Worm (Caenorhabditis elegans): ENCODE data around the gene srx-7.

Gene srx-7

DNA sequence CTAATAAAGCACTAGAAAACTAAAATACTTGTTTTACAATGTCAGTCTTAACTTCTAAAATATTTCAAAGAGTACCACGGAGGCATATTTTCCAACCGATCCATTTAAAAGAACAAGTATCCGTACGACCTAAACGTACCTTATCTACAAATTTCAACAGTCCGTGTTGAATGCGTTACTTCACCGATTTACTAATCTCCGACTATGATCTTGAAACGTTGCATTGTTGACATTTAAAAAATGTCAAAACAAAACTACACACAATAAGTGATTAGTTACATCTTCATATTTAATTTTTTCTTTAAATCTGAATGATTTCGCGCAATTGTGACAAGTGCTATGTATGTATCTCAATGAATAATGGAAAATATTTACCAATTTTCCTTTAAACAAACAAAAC, 37.8 kb downstream of the srx-7 start:
- TF ChIP-seq nfyb-1 (GFP tag; IDR thresholded peaks at IDR 0.05) (no peak), aptf-2 (GFP tag; conservative IDR thresholded peaks at IDR 0.05) (no peak), snpc-3.4 (tag; optimal IDR thresholded peaks at IDR 0.05) (no peak), D2030.7 (GFP tag; IDR thresholded peaks at IDR 0.05) (no peak), lir-1 (GFP tag; conservative IDR thresholded peaks at IDR 0.05) (no peak)

DNA sequence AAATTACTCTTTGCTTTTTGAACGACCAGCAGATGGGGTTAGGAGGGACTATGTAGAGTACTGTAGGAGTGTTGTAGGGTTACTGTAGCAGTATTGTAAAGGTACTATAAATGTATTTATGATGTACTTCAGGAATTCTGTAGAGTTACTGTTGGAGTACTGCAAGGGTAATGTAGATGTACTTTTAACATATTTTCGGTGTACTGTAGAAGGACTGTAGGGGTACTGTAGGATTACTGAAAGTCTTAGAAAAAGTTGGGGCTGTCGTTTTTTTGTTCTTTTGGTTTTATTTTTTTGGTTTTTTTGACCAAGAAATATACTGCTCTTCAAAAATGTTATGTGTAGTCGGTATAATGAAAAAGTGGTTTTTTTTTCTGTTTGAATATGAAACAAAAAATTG, 38.6 kb downstream of the srx-7 start:
- TF ChIP-seq aptf-2 (GFP tag; conservative IDR thresholded peaks at IDR 0.05) (no peak), Y79H2A.3 (GFP tag; conservative IDR thresholded peaks at IDR 0.05) (no peak), attf-3 (GFP tag; conservative IDR thresholded peaks at IDR 0.05) (no peak), bed-2 (GFP tag; IDR thresholded peaks at IDR 0.05) (no peak), lir-1 (GFP tag; conservative IDR thresholded peaks at IDR 0.05) (no peak), mxl-1 (tag; optimal IDR thresholded peaks at IDR 0.05) (no peak), mes-4 (tag; optimal IDR thresholded peaks at IDR 0.05) (no peak), hlh-12 (tag; optimal IDR thresholded peaks at IDR 0.05) (no peak), ztf-6 (GFP tag; IDR thresholded peaks at IDR 0.05) (no peak), snpc-1.1 (tag; optimal IDR thresholded peaks at IDR 0.05; ENCODE audit: insufficient read depth) (no peak), K11D2.4 (GFP tag; IDR thresholded peaks at IDR 0.05) (no peak), aptf-3 (GFP tag; IDR thresholded peaks at IDR 0.05) (no peak), snpc-1.3 (tag; optimal IDR thresholded peaks at IDR 0.05; ENCODE audit: insufficient read depth) (no peak), F39B2.1 (GFP tag; IDR thresholded peaks at IDR 0.05) (no peak)

DNA sequence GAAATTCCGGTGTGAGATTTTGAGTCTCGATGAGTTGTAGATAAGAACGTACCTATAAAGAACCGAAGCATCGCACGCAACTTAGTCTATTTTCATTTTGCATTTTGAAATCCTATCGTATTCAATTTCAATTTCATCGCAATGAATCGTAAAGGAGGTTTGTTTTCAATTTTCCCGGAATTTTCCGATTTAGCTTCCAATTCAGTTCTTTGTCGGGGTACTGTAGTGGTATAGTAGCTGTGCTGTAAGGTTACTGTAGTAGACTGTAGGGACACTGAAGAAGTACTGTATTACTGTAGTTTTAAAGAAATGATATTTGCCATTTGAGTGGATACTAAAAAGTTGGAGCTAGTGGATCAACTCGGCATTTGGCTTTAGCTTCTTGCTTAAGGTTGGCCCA, 39.8 kb downstream of the srx-7 start:
- no peak for TF ChIP-seq F39B2.1 (GFP tag; IDR thresholded peaks at IDR 0.05)
- TF ChIP-seq ceh-40 (GFP tag; IDR thresholded peaks at IDR 0.05): no peak

DNA sequence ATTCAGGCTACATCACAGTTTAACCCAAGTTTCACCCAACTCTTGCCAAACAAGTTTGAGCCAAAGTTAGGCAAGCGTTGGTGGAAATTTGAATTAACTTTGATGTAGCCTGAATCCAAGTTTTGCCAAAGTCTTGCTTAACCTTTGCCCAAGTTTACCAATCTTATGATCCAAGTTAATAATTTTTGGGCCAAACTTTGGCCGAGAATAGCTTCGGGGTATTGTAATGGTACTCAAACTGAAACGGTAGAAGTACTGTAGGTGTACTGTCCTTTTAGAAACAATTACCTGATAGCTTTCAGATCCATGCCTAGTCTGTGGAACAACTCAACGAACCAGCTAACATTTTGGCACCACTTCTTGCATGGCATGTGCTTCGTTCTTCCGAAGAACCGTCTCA, 40.2 kb downstream of the srx-7 start, which contains the start of gene nhr-251:
Gene nhr-251 (plus strand): TSS at position 301 of the 400 bp plus-strand sequence.
- no peak for TF ChIP-seq him-1 (tag; optimal IDR thresholded peaks at IDR 0.05)
- no peak for TF ChIP-seq ztf-25 (GFP tag; IDR thresholded peaks at IDR 0.05)
- TF ChIP-seq ztf-28 (GFP tag; IDR thresholded peaks at IDR 0.05): no peak
- no peak for TF ChIP-seq mes-4 (tag; optimal IDR thresholded peaks at IDR 0.05)
- TF ChIP-seq athp-1 (tag; optimal IDR thresholded peaks at IDR 0.05): no peak
- no peak for TF ChIP-seq lin-35 (GFP tag; optimal IDR thresholded peaks at IDR 0.05)
- no peak for TF ChIP-seq nfya-2 (GFP tag; IDR thresholded peaks at IDR 0.05)
- TF ChIP-seq efl-1 (GFP tag; optimal IDR thresholded peaks at IDR 0.05): no peak

DNA sequence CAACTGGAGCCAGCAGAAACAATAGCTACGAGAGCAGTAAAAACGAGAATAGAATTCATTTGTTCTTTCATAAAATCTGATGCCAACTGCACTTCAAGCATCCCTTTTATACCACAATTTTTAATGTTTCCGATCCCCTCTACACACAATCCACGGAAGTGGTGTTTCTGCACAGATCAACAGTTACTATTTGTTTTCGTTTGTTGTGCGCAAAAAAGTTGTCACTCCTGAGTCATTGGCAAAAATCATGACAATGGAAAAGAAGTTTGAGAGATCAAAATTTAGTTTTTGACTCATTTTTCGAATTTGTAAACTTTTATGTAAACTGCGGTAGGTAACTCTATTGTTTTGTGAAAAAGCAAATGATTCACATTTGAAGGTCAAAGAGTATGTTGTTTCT, 44.1 kb downstream of the srx-7 start, which contains the start of gene srlf-37:
Gene srlf-37 (minus strand): TSS at position 101 of the 400 bp plus-strand sequence.
- TF ChIP-seq ztf-28 (GFP tag; IDR thresholded peaks at IDR 0.05) (no peak), unc-62 (GFP tag; optimal IDR thresholded peaks at IDR 0.05) (no peak), pbrm-1 (GFP tag; IDR thresholded peaks at IDR 0.05) (no peak), nhr-27 (tag; optimal IDR thresholded peaks at IDR 0.05) (no peak), ets-4 (GFP tag; optimal IDR thresholded peaks at IDR 0.05) (no peak), repo-1 (tag; optimal IDR thresholded peaks at IDR 0.05) (no peak), F39B2.1 (GFP tag; IDR thresholded peaks at IDR 0.05) (no peak), egl-18 (GFP tag; IDR thresholded peaks at IDR 0.05) (no peak), snpc-4 (GFP tag; optimal IDR thresholded peaks at IDR 0.05) (no peak), snpc-4 (tag; optimal IDR thresholded peaks at IDR 0.05) (no peak), F23B12.7 (tag; optimal IDR thresholded peaks at IDR 0.05; ENCODE audit: insufficient read depth) (no peak), mes-4 (tag; optimal IDR thresholded peaks at IDR 0.05) (no peak), attf-5 (GFP tag; optimal IDR thresholded peaks at IDR 0.05) (no peak), B0336.3 (GFP tag; IDR thresholded peaks at IDR 0.05) (no peak), Y56A3A.18 (GFP tag; IDR thresholded peaks at IDR 0.05) (no peak), ceh-40 (GFP tag; IDR thresholded peaks at IDR 0.05) (no peak), dpff-1 (tag; optimal IDR thresholded peaks at IDR 0.05) (no peak), rpc-1 (optimal IDR thresholded peaks at IDR 0.05) (no peak), rpc-1 (tag; optimal IDR thresholded peaks at IDR 0.05) (no peak)
